Worm (Caenorhabditis elegans) whole organism, L4/young adult: ENCODE results near the gene clec-187.

Experiments
- W03F9.2 ChIP-seq: fragments of 150-350 bp; optimal IDR thresholded peaks from 2 replicates; lab custom pipeline; 2014; ENCODE audit warnings: missing biosample characterization, missing genetic modification characterization
- dao-5 ChIP-seq: sonication (generic microtip); optimal IDR thresholded peaks from 2 replicates; lab custom pipeline; 2016; ENCODE audit warnings: missing genotype, missing genetic modification characterization, moderate library complexity, missing compliant biosample characterization
- him-1 ChIP-seq: sonication (generic microtip); optimal IDR thresholded peaks from 2 replicates; lab custom pipeline; 2016; ENCODE audit warnings: missing genotype, missing genetic modification reagents, missing genetic modification characterization, missing compliant biosample characterization

Gene clec-187

DNA sequence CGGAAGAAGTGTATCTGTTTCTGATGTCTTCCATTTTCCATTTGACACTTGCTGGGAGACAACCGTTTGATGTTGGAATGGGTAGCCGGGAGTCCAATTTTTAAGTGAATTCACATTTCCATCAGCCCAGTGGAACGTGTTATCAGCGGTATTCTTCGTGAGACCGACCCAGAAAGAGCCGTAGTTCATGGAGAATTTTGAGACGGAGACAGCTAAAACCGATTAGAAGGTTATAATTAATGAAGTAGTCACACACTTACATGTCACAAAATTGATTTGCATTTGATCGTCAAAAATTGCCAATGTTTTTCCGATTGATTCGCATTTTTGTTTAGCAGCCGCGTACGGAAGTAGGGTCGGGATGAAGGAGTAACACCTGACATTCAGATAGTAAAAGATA lies 1.9 kb downstream of the clec-187 start:
- no peak for TF ChIP-seq W03F9.2 (tag; lab: Kevin White, UChicago)

DNA sequence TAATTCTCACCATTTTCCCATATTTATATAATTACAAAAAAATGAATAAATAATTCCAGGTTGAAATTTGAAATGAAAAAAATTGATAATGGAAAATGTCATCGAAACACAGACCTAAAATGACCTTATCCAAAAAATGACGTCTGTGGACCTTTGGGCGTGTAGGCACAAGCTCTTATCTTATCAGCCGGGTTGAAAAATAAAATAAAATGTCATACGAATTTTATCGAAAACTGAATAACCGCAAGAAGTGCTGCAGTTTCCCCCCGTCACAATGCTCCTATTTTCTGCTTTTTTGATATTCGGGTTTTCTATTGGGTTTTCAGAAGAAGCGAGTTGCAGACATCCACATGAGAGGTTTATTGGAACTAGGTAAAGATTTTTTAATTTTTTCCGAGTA lies 5.4 kb downstream of the clec-187 start, which contains the start of gene clec-186:
Gene clec-186 (plus strand): TSS at position 226 of the 400 bp plus-strand sequence.
- TF ChIP-seq W03F9.2 (tag; lab: Kevin White, UChicago): no peak
- no peak for TF ChIP-seq dao-5 (tag; lab: Kevin White, UChicago)
- no peak for TF ChIP-seq him-1 (tag; lab: Kevin White, UChicago)

DNA sequence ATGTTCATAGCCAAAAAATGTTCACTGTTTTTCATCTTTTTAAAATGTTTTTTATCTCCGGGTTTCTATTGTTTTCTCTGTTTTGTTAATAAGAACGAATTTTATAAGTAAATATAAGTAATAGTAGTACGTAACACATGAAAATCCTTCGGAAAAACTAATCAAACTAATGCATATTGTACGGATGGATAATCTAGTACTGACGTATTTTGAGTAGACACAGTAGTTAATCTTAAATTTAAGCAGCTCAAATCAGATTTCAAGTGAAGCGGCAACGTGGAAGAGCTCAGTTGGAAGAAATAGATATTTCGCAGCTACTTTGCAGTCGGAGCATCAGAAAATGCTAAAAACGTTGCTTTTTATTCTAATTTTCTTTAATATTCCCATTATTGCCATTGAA lies 11.5 kb downstream of the clec-187 start, which contains the start of gene gcy-18:
Gene gcy-18 (plus strand): TSS at position 301 of the 400 bp plus-strand sequence.
- TF ChIP-seq dao-5 (tag; lab: Kevin White, UChicago) (no peak), W03F9.2 (tag; lab: Kevin White, UChicago) (no peak), him-1 (tag; lab: Kevin White, UChicago) (no peak)

DNA sequence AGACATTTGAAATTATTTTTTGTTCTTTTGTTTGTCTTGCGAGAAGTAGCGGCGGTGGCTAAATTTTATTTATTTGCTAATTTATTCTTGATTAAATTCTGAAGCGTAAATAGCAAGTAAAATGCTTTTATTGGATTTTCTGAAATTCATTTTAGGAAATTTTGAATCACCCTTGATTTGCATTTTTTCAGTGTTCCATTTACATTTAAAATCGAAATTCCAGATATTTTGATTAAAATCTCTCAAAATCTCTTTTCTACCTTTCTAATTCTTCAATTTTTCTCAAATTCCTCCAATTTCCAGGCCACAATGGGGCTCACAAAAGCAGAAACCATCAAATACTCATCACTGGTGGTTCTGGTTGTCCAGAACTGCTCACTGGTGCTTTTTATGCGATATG lies 16.0 kb downstream of the clec-187 start, which contains the start of gene nstp-5:
Gene nstp-5 (plus strand): TSS at position 301 of the 400 bp plus-strand sequence.
- TF ChIP-seq W03F9.2 (tag; lab: Kevin White, UChicago): no peak
- no peak for TF ChIP-seq dao-5 (tag; lab: Kevin White, UChicago)
- no peak for TF ChIP-seq him-1 (tag; lab: Kevin White, UChicago)

DNA sequence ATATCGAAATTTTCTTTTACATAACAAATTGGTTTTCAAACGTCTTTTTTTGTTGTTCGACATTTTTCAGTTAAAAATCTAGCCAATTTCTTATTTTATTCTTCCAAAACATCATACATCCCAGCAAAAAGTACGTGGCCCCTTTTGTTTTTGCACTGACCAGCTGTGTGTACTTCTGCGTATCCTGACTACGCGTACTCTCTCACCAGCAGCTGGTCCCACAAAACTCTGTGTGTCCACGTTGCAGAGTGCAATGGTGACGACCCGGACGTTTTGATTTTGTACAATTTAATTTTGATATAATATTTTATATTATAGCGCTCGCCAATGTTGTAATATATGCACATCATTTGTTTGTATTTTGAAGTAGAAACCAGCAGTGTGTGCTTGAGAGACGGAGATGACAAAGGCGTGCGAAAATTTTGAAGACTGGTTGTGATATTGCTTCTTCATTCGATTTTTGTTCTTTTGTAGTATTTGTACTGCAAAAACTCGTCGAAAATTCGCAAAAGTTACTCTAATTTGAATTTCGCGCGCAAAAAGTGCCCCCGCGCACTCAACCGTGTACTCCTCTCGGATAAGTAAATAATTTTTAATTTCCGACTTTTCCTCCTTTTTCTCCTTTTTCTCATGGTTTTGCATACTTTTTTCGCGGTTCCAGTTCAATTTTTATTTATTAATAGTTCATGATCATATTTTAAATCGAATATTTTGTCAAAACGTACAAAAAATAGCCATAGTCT lies 16.8 kb downstream of the clec-187 start:
- TF ChIP-seq him-1 (tag; lab: Kevin White, UChicago) (no peak), dao-5 (tag; lab: Kevin White, UChicago) (no peak), W03F9.2 (tag; lab: Kevin White, UChicago) (no peak)

DNA sequence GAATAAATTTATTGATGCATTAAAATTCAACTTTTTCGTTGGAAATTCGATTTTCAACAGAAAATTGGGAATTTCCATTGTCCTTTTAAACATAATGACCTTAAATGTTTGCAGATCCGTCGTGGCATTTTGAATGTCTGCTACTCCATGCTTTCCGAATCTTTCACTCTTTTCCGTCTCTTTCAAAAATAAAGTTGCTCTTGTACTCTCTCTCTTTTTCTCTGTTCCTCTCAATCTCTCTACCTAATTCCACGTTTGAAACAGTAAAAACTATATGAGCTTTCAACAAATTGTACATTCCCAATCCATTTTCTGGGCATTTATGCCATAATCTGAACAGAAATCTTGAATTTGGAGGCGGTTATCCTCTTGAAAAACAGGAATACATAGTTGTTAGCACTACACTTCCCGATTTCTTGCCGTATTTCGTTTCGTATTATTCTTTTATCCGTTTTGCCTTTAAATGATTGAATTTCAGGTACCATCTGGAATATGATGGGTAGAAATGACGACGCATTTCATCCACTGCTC lies 22.2 kb downstream of the clec-187 start, which contains the start of gene srf-3:
Gene srf-3 (plus strand): TSS at position 481 of the 531 bp plus-strand sequence.
- TF ChIP-seq dao-5 (tag; lab: Kevin White, UChicago) (no peak), W03F9.2 (tag; lab: Kevin White, UChicago) (no peak), him-1 (tag; lab: Kevin White, UChicago) (no peak)

DNA sequence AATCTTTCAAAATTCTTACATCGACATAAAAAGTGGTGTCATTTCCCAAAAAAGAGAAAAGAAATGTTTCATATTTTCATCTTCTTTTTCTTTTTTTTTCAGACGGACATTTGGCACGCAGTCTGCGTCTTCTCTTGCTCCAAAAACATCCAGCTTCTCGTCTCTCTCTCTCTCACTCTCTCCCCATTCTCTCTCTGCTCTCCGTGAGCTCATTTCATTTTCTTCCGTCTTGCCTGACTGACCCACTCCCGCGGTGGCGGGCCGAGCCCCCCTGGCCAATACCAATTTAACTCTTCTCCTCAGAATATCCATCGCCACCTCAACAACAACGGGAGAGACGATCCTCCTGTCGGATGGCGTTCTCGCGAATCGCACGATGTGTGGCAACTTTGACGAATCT lies 25.7 kb downstream of the clec-187 start, which contains the start of gene txt-19:
Gene txt-19 (plus strand): TSS at position 304 of the 400 bp plus-strand sequence.
- no peak for TF ChIP-seq him-1 (tag; lab: Kevin White, UChicago)
- TF ChIP-seq dao-5 (tag; lab: Kevin White, UChicago): no peak
- no peak for TF ChIP-seq W03F9.2 (tag; lab: Kevin White, UChicago)

DNA sequence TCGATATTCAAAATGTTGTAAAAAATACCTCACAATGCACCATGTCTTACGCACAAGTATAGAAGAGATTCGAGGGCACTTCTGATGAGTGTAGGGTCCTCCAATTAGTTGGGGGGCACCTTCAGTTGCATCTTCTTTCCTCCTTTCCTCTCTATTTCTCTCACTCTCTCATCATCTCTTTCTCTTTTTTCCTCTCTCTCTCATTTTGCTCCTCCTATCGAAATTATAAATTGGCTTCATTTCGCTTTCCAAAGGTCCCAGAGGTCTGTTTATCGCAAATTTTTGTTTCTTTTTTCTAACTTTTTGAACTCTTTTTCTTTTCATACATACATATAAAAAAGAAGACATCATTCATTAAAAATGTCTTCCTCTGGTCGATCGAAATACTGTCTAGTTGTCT lies 28.4 kb downstream of the clec-187 start:
- TF ChIP-seq W03F9.2 (tag; lab: Kevin White, UChicago) (no peak), dao-5 (tag; lab: Kevin White, UChicago) (no peak), him-1 (tag; lab: Kevin White, UChicago) (no peak)

DNA sequence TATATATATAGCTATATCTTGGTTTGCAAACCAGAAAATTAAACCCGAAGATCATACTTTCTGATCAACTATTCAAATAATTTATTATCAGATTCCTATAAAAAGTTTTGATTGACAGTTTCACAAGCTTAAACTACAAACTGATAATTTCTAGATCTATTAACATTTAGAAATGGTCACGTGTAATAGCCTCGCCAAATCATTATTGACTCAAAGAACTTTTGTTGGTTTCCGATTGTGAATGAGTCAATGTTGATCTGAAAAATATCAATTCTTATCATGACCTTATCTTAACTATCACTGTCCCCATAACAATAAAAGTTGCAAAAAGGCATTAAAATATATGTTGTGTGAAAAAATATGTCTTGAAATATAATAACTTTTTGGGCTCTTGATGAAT lies 29.2 kb downstream of the clec-187 start:
- TF ChIP-seq W03F9.2 (tag; lab: Kevin White, UChicago): no peak
- TF ChIP-seq him-1 (tag; lab: Kevin White, UChicago): no peak
- no peak for TF ChIP-seq dao-5 (tag; lab: Kevin White, UChicago)

DNA sequence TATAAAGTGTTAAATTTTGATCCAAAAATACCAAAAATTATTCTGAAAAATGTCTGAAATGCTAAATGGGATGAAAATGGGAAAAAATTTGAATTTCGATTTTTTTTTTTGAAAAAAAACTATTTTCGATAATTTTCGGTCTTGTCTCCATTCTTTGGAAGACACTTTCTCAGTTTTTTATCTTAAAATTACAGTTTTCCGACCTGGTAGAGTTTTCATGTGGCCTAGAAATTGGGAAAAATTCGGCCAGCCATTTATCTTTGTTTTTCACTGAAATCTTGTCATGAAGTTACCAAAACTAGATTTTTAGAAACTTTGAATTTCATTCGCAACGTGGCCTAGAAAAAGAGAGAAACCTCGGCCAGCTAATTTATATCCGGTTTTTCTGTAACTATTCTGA lies 30.4 kb downstream of the clec-187 start:
- TF ChIP-seq dao-5 (tag; lab: Kevin White, UChicago) (no peak), W03F9.2 (tag; lab: Kevin White, UChicago) (no peak), him-1 (tag; lab: Kevin White, UChicago) (no peak)

DNA sequence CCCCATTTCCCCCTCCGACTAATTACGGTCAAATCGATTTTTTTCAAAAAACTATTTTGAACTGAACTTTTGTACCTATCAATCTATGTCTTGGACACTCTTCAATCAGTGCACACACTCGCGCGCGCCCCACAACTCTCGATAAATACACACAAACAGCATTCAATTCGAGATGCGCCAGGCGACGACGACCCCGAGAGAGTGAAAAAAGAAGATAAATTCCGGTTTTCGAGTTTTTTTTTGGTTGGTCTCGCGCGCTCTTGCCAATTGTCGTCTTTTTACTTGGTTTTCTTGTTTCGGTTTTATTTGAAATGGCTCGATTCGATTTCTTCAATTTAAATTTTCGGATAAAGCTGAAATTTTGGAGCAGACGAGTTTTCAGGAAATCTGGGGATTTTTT lies 30.9 kb downstream of the clec-187 start:
- TF ChIP-seq him-1 (tag; lab: Kevin White, UChicago): no peak
- no peak for TF ChIP-seq dao-5 (tag; lab: Kevin White, UChicago)
- no peak for TF ChIP-seq W03F9.2 (tag; lab: Kevin White, UChicago)

DNA sequence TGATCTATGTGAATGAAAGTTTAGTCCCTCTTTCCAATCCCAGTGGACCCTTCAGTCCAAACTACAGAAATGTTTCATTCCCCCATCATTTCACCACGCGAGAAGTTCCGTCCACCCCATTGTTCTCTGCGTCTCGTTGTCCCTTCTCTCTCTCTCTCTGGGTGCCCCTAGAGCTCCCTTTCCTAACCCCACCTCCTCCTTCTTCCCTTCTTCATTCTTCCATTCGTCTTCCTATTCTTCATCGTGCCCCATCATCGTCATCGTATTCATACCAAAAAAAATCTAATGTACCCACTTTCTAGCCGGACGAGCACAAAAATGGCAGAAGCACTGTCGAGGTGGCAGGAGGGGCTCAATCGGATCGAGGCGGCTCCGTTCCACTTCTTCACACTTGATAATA lies 35.1 kb downstream of the clec-187 start, which contains the start of gene M02B1.3:
Gene M02B1.3 (plus strand): TSS at position 301 of the 400 bp plus-strand sequence.
- no peak for TF ChIP-seq him-1 (tag; lab: Kevin White, UChicago)
- TF ChIP-seq W03F9.2 (tag; lab: Kevin White, UChicago): no peak
- TF ChIP-seq dao-5 (tag; lab: Kevin White, UChicago): no peak

DNA sequence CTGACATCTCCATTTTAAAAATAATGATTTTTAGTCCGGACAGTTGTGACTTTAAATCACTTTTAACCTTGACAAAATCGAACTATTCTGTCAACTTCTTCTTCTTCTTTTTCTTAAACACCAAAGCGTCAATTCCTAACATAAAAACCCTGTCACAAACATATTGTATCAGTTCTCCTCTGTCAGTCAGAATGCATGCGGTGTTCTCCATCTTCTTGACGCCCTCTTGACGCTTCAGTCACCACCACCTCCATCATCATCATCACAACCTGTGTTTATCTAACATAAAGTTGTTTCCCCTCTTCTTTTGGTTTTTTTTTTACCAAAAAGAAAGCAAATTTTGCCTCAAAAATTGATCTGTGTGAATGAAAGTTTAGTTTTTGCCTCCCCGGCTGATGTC lies 35.9 kb downstream of the clec-187 start:
- TF ChIP-seq dao-5 (tag; lab: Kevin White, UChicago) (no peak), him-1 (tag; lab: Kevin White, UChicago) (no peak), W03F9.2 (tag; lab: Kevin White, UChicago) (no peak)

DNA sequence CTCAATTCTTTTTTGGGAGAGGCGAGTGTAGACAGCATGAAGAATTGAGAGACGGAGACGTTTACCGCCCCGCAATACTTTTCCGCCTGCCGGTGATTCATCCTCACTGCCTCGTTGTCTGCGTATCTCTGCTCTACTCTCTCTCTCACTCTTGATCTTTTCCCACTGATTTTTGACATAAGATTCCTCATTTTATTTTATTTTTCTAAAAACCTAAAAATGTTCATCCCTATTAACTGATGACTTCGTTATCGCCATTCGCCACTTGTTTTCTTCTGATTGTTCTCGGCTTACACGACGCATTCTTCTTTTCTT lies 36.9 kb downstream of the clec-187 start:
- TF ChIP-seq dao-5 (tag; lab: Kevin White, UChicago) (no peak), him-1 (tag; lab: Kevin White, UChicago) (no peak), W03F9.2 (tag; lab: Kevin White, UChicago) (no peak)
